Worm (Caenorhabditis elegans) whole organism, L4 larva: ENCODE measurements around the gene T22F7.4.

Experiments used
- F10B5.3 ChIP-seq: sonication (generic microtip); optimal IDR thresholded peaks from 2 replicates; lab custom pipeline; 2016; ENCODE audit warnings: mild to moderate bottlenecking, missing genetic modification characterization, missing compliant biosample characterization
- F37D6.2 ChIP-seq: sonication (generic microtip); optimal IDR thresholded peaks from 2 replicates; lab custom pipeline; 2016; ENCODE audit warnings: mild to moderate bottlenecking, missing genetic modification characterization, missing compliant biosample characterization
- F44E2.7 ChIP-seq: fragments of 200-800 bp; sonication (Bioruptor generic); IDR thresholded peaks from 2 replicates; pipeline ENCODE4 v2.1.2; 2022; ENCODE audit warnings: missing genetic modification characterization, missing compliant biosample characterization
- R02D3.7 ChIP-seq: fragments of 150-350 bp; sonication (generic microtip); optimal IDR thresholded peaks from 3 replicates; lab custom pipeline; 2014; ENCODE audit warnings: missing biosample characterization, missing genetic modification characterization
- T20F7.1 ChIP-seq: fragments of 200-800 bp; sonication (Bioruptor generic); optimal IDR thresholded peaks from 2 replicates; lab custom pipeline; 2018; ENCODE audit warnings: mild to moderate bottlenecking, missing genetic modification characterization, missing compliant biosample characterization
- T26A8.4 ChIP-seq: fragments of 200-800 bp; sonication (Bioruptor generic); IDR thresholded peaks from 2 replicates; pipeline ENCODE4 v1.3.6; 2022; ENCODE audit warnings: missing genetic modification characterization, missing compliant biosample characterization
- Y48G9A.11 ChIP-seq: fragments of 200-800 bp; sonication (Bioruptor generic); IDR thresholded peaks from 2 replicates; pipeline ENCODE4 v1.3.6; 2022; ENCODE audit warnings: missing genetic modification reagents, missing genetic modification characterization, missing compliant biosample characterization
- Y75B8A.6 ChIP-seq: fragments of 200-800 bp; sonication (Bioruptor generic); IDR thresholded peaks from 2 replicates; pipeline ENCODE4 v1.3.6; 2022; ENCODE audit warnings: missing genetic modification reagents, missing genetic modification characterization, missing compliant biosample characterization
- ZK337.2 ChIP-seq: fragments of 200-800 bp; sonication (Bioruptor generic); IDR thresholded peaks from 2 replicates; pipeline ENCODE4 v1.3.6; 2022; ENCODE audit warnings: missing genetic modification reagents, missing genetic modification characterization, missing compliant biosample characterization
- aly-2 ChIP-seq: sonication (generic microtip); optimal IDR thresholded peaks from 2 replicates; lab custom pipeline; 2018; ENCODE audit warnings: missing biosample characterization, missing genetic modification characterization
- arid-1 ChIP-seq: fragments of 200-800 bp; sonication (Bioruptor generic); conservative IDR thresholded peaks from 2 replicates; pipeline ENCODE4 v1.3.6; 2022; ENCODE audit warnings: missing genetic modification reagents, missing genetic modification characterization, missing compliant biosample characterization
- attf-4 ChIP-seq: sonication (generic microtip); optimal IDR thresholded peaks from 3 replicates; lab custom pipeline; 2017; ENCODE audit warnings: missing biosample characterization, missing genetic modification characterization
- ceh-82 ChIP-seq: sonication (generic microtip); optimal IDR thresholded peaks from 2 replicates; lab custom pipeline; 2017; ENCODE audit warnings: missing biosample characterization, missing genetic modification characterization
- ces-1 ChIP-seq: fragments of 150-350 bp; sonication (generic microtip); optimal IDR thresholded peaks from 4 replicates; lab custom pipeline; 2014; ENCODE audit warnings: missing biosample characterization, missing genetic modification reagents, missing genetic modification characterization
- cey-2 ChIP-seq: sonication (generic microtip); optimal IDR thresholded peaks from 3 replicates; lab custom pipeline; 2017; ENCODE audit warnings: missing genetic modification characterization, mild to moderate bottlenecking, missing compliant biosample characterization, antibody characterized with exemption, borderline replicate concordance; ENCODE audit not compliant: insufficient read depth
- ctbp-1 ChIP-seq: fragments of 200-800 bp; sonication (Bioruptor generic); IDR thresholded peaks from 2 replicates; pipeline ENCODE4 v1.3.6; 2022; ENCODE audit warnings: missing genetic modification reagents, missing genetic modification characterization, missing compliant biosample characterization
- daf-16 ChIP-seq, 3 experiments: sonication (generic microtip); optimal IDR thresholded peaks; 2 replicates each; lab custom pipeline; 2016 to 2017; ENCODE audit warnings: missing genetic modification characterization in 3 of 3, missing genetic modification reagents in 3 of 3, mild to moderate bottlenecking in 2 of 3, missing compliant biosample characterization in 2 of 3, missing biosample characterization in 1 of 3, moderate library complexity in 1 of 3
- daf-19 ChIP-seq: fragments of 200-800 bp; sonication (Bioruptor generic); conservative IDR thresholded peaks from 2 replicates; pipeline ENCODE4 v1.3.6; 2022; ENCODE audit warnings: missing genetic modification characterization, missing compliant biosample characterization
- dmd-6 ChIP-seq: fragments of 200-800 bp; sonication (Bioruptor generic); IDR thresholded peaks from 2 replicates; pipeline ENCODE4 v1.3.6; 2022; ENCODE audit warnings: missing genetic modification reagents, missing genetic modification characterization, missing compliant biosample characterization
- dmd-8 ChIP-seq: fragments of 200-800 bp; sonication (Bioruptor generic); IDR thresholded peaks from 2 replicates; pipeline ENCODE4 v1.3.6; 2022; ENCODE audit warnings: missing genetic modification characterization, missing compliant biosample characterization
- dmd-9 ChIP-seq: fragments of 200-800 bp; sonication (Bioruptor generic); IDR thresholded peaks from 2 replicates; pipeline ENCODE4 v1.3.6; 2022; ENCODE audit warnings: missing genetic modification reagents, missing genetic modification characterization, missing compliant biosample characterization
- dpl-1 ChIP-seq: fragments of 150-350 bp; optimal IDR thresholded peaks from 2 replicates; lab custom pipeline; 2014; ENCODE audit warnings: missing biosample characterization, missing genetic modification reagents, missing genetic modification characterization
- duxl-1 ChIP-seq: sonication (generic microtip); optimal IDR thresholded peaks from 2 replicates; lab custom pipeline; 2016; ENCODE audit warnings: mild to moderate bottlenecking, missing genetic modification characterization, moderate library complexity, missing compliant biosample characterization; ENCODE audit not compliant: poor library complexity
- gei-8 ChIP-seq: fragments of 200-800 bp; sonication (Bioruptor generic); optimal IDR thresholded peaks from 2 replicates; lab custom pipeline; 2018; ENCODE audit warnings: mild to moderate bottlenecking, missing genetic modification characterization, missing compliant biosample characterization
- lim-7 ChIP-seq: fragments of 200-800 bp; sonication (Bioruptor generic); IDR thresholded peaks from 2 replicates; pipeline ENCODE4 v1.3.6; 2022; ENCODE audit warnings: missing genetic modification characterization, missing compliant biosample characterization
- lin-1 ChIP-seq: fragments of 200-800 bp; sonication (Bioruptor generic); IDR thresholded peaks from 2 replicates; pipeline ENCODE4 v1.3.6; 2022; ENCODE audit warnings: missing genetic modification reagents, missing genetic modification characterization, missing compliant biosample characterization
- lin-13 ChIP-seq: fragments of 150-350 bp; optimal IDR thresholded peaks from 2 replicates; lab custom pipeline; 2014; ENCODE audit warnings: missing biosample characterization, missing genetic modification reagents, missing genetic modification characterization
- lin-38 ChIP-seq: fragments of 200-800 bp; sonication (Bioruptor generic); IDR thresholded peaks from 2 replicates; pipeline ENCODE4 v1.3.6; 2022; ENCODE audit warnings: missing genetic modification reagents, missing genetic modification characterization, missing compliant biosample characterization
- lin-39 ChIP-seq: fragments of 150-350 bp; optimal IDR thresholded peaks from 2 replicates; lab custom pipeline; 2014; ENCODE audit warnings: missing biosample characterization, missing genetic modification reagents, missing genetic modification characterization
- lir-3 ChIP-seq: sonication (generic microtip); optimal IDR thresholded peaks from 2 replicates; lab custom pipeline; 2016; ENCODE audit warnings: mild to moderate bottlenecking, missing genetic modification characterization, missing compliant biosample characterization
- lsy-2 ChIP-seq, 2 experiments: fragments of 150-350 bp in 1 of 2; sonication (generic microtip) in 1 of 2; optimal IDR thresholded peaks; 2 replicates each; lab custom pipeline; 2014 to 2017; ENCODE audit warnings: missing biosample characterization in 2 of 2, missing genetic modification characterization in 2 of 2
- madf-5 ChIP-seq, 2 experiments: fragments of 200-800 bp; sonication (Bioruptor generic); IDR thresholded peaks; 2 replicates each; pipeline ENCODE4 v1.3.6; 2022; ENCODE audit warnings: missing compliant biosample characterization in 2 of 2, missing genetic modification characterization in 2 of 2
- mdt-29 ChIP-seq: fragments of 200-800 bp; sonication (Bioruptor generic); IDR thresholded peaks from 2 replicates; pipeline ENCODE4 v1.3.6; 2022; ENCODE audit warnings: missing genetic modification reagents, missing genetic modification characterization, missing compliant biosample characterization
- mxl-3 ChIP-seq: fragments of 200-800 bp; sonication (Bioruptor generic); optimal IDR thresholded peaks from 2 replicates; lab custom pipeline; 2018; ENCODE audit warnings: mild to moderate bottlenecking, missing genetic modification characterization, missing compliant biosample characterization
- nhr-102 ChIP-seq: sonication (generic microtip); optimal IDR thresholded peaks from 2 replicates; lab custom pipeline; 2016; ENCODE audit warnings: mild to moderate bottlenecking, missing genetic modification characterization, moderate library complexity, missing compliant biosample characterization
- nhr-25 ChIP-seq: sonication (generic microtip); optimal IDR thresholded peaks from 2 replicates; lab custom pipeline; 2017; ENCODE audit warnings: missing genetic modification characterization, mild to moderate bottlenecking, missing compliant biosample characterization, antibody characterized with exemption, moderate library complexity, borderline replicate concordance; ENCODE audit not compliant: insufficient read depth
- nhr-28 ChIP-seq: fragments of 150-350 bp; optimal IDR thresholded peaks from 2 replicates; lab custom pipeline; 2014; ENCODE audit warnings: missing biosample characterization, missing genetic modification characterization
- nhr-41 ChIP-seq: fragments of 200-800 bp; sonication (Bioruptor generic); IDR thresholded peaks from 2 replicates; pipeline ENCODE4 v1.3.6; 2022; ENCODE audit warnings: missing genetic modification reagents, missing genetic modification characterization, missing compliant biosample characterization
- nhr-6 ChIP-seq: fragments of 150-350 bp; optimal IDR thresholded peaks from 2 replicates; lab custom pipeline; 2014; ENCODE audit warnings: missing biosample characterization, missing genetic modification characterization
- nhr-76 ChIP-seq: fragments of 150-350 bp; optimal IDR thresholded peaks from 2 replicates; lab custom pipeline; 2014; ENCODE audit warnings: missing biosample characterization, missing genetic modification characterization
- nhr-77 ChIP-seq: fragments of 150-350 bp; optimal IDR thresholded peaks from 2 replicates; lab custom pipeline; 2014; ENCODE audit warnings: missing biosample characterization, missing genetic modification characterization
- pha-4 ChIP-seq, 2 experiments: fragments of 150-350 bp in 1 of 2; fragments of 200-800 bp in 1 of 2; sonication (Bioruptor generic) in 1 of 2; IDR thresholded peaks in 1 of 2; optimal IDR thresholded peaks in 1 of 2; 2 replicates each; pipeline versions ENCODE4 v1.3.6 to Lab custom; 2014 to 2022; ENCODE audit warnings: missing genetic modification characterization in 2 of 2, missing genetic modification reagents in 2 of 2, missing biosample characterization in 1 of 2, missing compliant biosample characterization in 1 of 2
- pqm-1 ChIP-seq: sonication (generic microtip); optimal IDR thresholded peaks from 2 replicates; lab custom pipeline; 2017; ENCODE audit warnings: missing biosample characterization, missing genetic modification characterization
- sdz-12 ChIP-seq: fragments of 200-800 bp; sonication (Bioruptor generic); optimal IDR thresholded peaks from 2 replicates; lab custom pipeline; 2018; ENCODE audit warnings: mild to moderate bottlenecking, missing genetic modification characterization, missing compliant biosample characterization
- snpc-1.2 ChIP-seq: fragments of 200-800 bp; sonication (Bioruptor generic); IDR thresholded peaks from 2 replicates; pipeline ENCODE4 v1.3.6; 2022; ENCODE audit warnings: missing genetic modification reagents, missing genetic modification characterization, missing compliant biosample characterization
- snpc-4 ChIP-seq: fragments of 150-350 bp; optimal IDR thresholded peaks from 2 replicates; lab custom pipeline; 2014; ENCODE audit warnings: missing biosample characterization, missing genetic modification characterization
- spr-1 ChIP-seq: sonication (generic microtip); optimal IDR thresholded peaks from 2 replicates; lab custom pipeline; 2016; ENCODE audit warnings: mild to moderate bottlenecking, missing genetic modification characterization, missing compliant biosample characterization
- spr-3 ChIP-seq: fragments of 200-800 bp; sonication (Bioruptor generic); optimal IDR thresholded peaks from 2 replicates; lab custom pipeline; 2018; ENCODE audit warnings: mild to moderate bottlenecking, missing genetic modification characterization, missing compliant biosample characterization
- unc-39 ChIP-seq: sonication (generic microtip); optimal IDR thresholded peaks from 2 replicates; lab custom pipeline; 2017; ENCODE audit warnings: missing biosample characterization, missing genetic modification characterization
- vab-7 ChIP-seq: fragments of 200-800 bp; sonication (Bioruptor generic); IDR thresholded peaks from 2 replicates; pipeline ENCODE4 v1.3.6; 2022; ENCODE audit warnings: missing genetic modification reagents, missing genetic modification characterization, missing compliant biosample characterization
- zag-1 ChIP-seq: fragments of 150-350 bp; optimal IDR thresholded peaks from 2 replicates; lab custom pipeline; 2014; ENCODE audit warnings: missing biosample characterization, missing genetic modification characterization

T22F7.4 gene

DNA sequence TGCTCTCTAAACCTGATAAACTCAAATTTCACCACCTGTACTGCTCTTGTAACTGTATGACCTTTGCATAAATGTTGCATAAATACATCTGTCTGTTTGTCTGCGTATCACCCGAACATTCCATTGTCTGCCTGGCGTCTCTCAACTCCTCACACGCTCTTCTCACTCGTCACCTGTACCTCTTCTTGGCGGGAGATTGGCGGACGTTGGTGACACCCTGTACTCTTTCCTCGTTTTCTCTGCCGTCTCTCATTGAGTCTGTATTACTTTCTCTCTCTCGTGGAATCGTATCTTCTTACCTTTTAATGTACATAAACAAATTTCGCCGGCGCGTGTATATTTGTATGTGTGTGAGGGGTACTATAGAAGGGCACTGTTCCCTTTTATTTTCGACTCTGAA, 32.1 kb upstream of the T22F7.4 start (continued):
- no peak for TF ChIP-seq cey-2 (tag; lab: Kevin White, UChicago)
- no peak for TF ChIP-seq nhr-6 (tag; lab: Kevin White, UChicago)
- TF ChIP-seq daf-16 (GFP tag; optimal IDR thresholded peaks at IDR 0.05; lab: Kevin White, UChicago): no peak
- peak; percentile 95 for TF ChIP-seq daf-16 (tag; optimal IDR thresholded peaks at IDR 0.05; lab: Kevin White, UChicago)
- TF ChIP-seq madf-5 (GFP tag; IDR thresholded peaks at IDR 0.05; lab: Robert Waterston, UW): no peak
- TF ChIP-seq lin-38 (GFP tag; lab: Robert Waterston, UW): no peak
- TF ChIP-seq dmd-9: no peak
- no peak for TF ChIP-seq ces-1
- no peak for TF ChIP-seq aly-2 (tag; lab: Kevin White, UChicago)
- no peak for TF ChIP-seq F10B5.3 (tag; lab: Kevin White, UChicago)
- no peak for TF ChIP-seq lin-1 (GFP tag; lab: Robert Waterston, UW)
- no peak for TF ChIP-seq lsy-2 (tag; optimal IDR thresholded peaks at IDR 0.05; lab: Kevin White, UChicago)
- TF ChIP-seq T26A8.4 (GFP tag; lab: Robert Waterston, UW): no peak
- TF ChIP-seq spr-1 (tag; lab: Kevin White, UChicago): no peak
- TF ChIP-seq lin-13: no peak
- no peak for TF ChIP-seq snpc-1.2 (GFP tag; lab: Robert Waterston, UW)
- no peak for TF ChIP-seq pha-4 (GFP tag; IDR thresholded peaks at IDR 0.05; lab: Robert Waterston, UW)
- peak; percentile 60 for TF ChIP-seq pha-4 (tag; optimal IDR thresholded peaks at IDR 0.05; lab: Kevin White, UChicago)
- TF ChIP-seq zag-1 (tag; lab: Kevin White, UChicago): no peak
- no peak for TF ChIP-seq Y48G9A.11 (GFP tag; lab: Robert Waterston, UW)
- TF ChIP-seq T20F7.1 (GFP tag; lab: Kevin White, UChicago): no peak
- no peak for TF ChIP-seq attf-4
- TF ChIP-seq Y75B8A.6 (GFP tag; lab: Robert Waterston, UW): no peak
- TF ChIP-seq spr-3 (GFP tag; lab: Kevin White, UChicago): no peak
- TF ChIP-seq ceh-82 (tag; lab: Kevin White, UChicago): no peak
- TF ChIP-seq vab-7 (GFP tag; lab: Robert Waterston, UW): no peak
- no peak for TF ChIP-seq nhr-25
- TF ChIP-seq lim-7 (GFP tag; lab: Robert Waterston, UW): no peak
- TF ChIP-seq snpc-4 (tag; lab: Kevin White, UChicago): no peak
- TF ChIP-seq nhr-76: no peak
- peak; percentile 40 for TF ChIP-seq nhr-28
- no peak for TF ChIP-seq sdz-12 (GFP tag; lab: Kevin White, UChicago)
- no peak for TF ChIP-seq ZK337.2
- no peak for TF ChIP-seq dpl-1 (GFP tag; lab: Kevin White, UChicago)
- TF ChIP-seq F37D6.2 (tag; lab: Kevin White, UChicago): no peak
- 0 out of 2 replicates have a peak, but pooled peaks have one; percentile 22 for TF ChIP-seq arid-1 (GFP tag; lab: Robert Waterston, UW)
- no peak for TF ChIP-seq ctbp-1 (GFP tag; lab: Robert Waterston, UW)
- no peak for TF ChIP-seq unc-39
- no peak; the same call in 1 of the 2 replicates for TF ChIP-seq dmd-6 (GFP tag; lab: Robert Waterston, UW)
- TF ChIP-seq nhr-77 (tag; lab: Kevin White, UChicago): peak; percentile 13
- no peak for TF ChIP-seq dmd-8
- no peak for TF ChIP-seq lin-39 (tag; lab: Kevin White, UChicago)
- TF ChIP-seq F44E2.7 (GFP tag; lab: Robert Waterston, UW): no peak
- no peak for TF ChIP-seq lir-3 (tag; lab: Kevin White, UChicago)
- peak; percentile 7 for TF ChIP-seq pqm-1 (tag; lab: Kevin White, UChicago)
- TF ChIP-seq duxl-1 (tag; lab: Kevin White, UChicago): no peak
- TF ChIP-seq R02D3.7 (tag; lab: Kevin White, UChicago): no peak
- TF ChIP-seq daf-19 (GFP tag; lab: Robert Waterston, UW): no peak
- TF ChIP-seq mdt-29 (GFP tag; lab: Robert Waterston, UW): no peak
- TF ChIP-seq mxl-3 (GFP tag; lab: Kevin White, UChicago): peak; percentile 10
- TF ChIP-seq nhr-41 (GFP tag; lab: Robert Waterston, UW): peak; percentile 60; the same call in 1 of the 2 replicates
- no peak for TF ChIP-seq nhr-102
- TF ChIP-seq gei-8: no peak
